Worm (Caenorhabditis elegans): ENCODE data around the gene flp-13.

Gene flp-13

ce11 chrIV:7698320-7698719, at the start of gene flp-13:
Gene flp-13 (minus strand): TSS chrIV:7698420.
- TF ChIP-seq nhr-19 (GFP tag; conservative IDR thresholded peaks at IDR 0.05) (no peak), ceh-90 (tag; optimal IDR thresholded peaks at IDR 0.05) (no peak), hlh-17 (GFP tag; optimal IDR thresholded peaks at IDR 0.05; ENCODE audit: borderline replicate concordance) (no peak), blmp-1 (tag; optimal IDR thresholded peaks at IDR 0.05) (no peak), ceh-88 (GFP tag; IDR thresholded peaks at IDR 0.05) (no peak), alr-1 (tag; optimal IDR thresholded peaks at IDR 0.05; ENCODE audit: borderline replicate concordance) (no peak), nhr-85 (tag) (no peak), nhr-20 (tag; optimal IDR thresholded peaks at IDR 0.05) (no peak), lin-35 (GFP tag; optimal IDR thresholded peaks at IDR 0.05) (no peak), fkh-4 (tag; optimal IDR thresholded peaks at IDR 0.05; ENCODE audit: borderline replicate concordance) (no peak), unc-62 (GFP tag; optimal IDR thresholded peaks at IDR 0.05) (no peak), sox-4 (tag; optimal IDR thresholded peaks at IDR 0.05) (no peak), dpl-1 (GFP tag; optimal IDR thresholded peaks at IDR 0.05) (no peak), isw-1 (GFP tag; IDR thresholded peaks at IDR 0.05) (no peak), snu-23 (GFP tag; optimal IDR thresholded peaks at IDR 0.05) (no peak), xbp-1 (tag; optimal IDR thresholded peaks at IDR 0.05) (no peak), egl-13 (tag; optimal IDR thresholded peaks at IDR 0.05) (no peak), nhr-28 (tag; optimal IDR thresholded peaks at IDR 0.05) (no peak)

DNA sequence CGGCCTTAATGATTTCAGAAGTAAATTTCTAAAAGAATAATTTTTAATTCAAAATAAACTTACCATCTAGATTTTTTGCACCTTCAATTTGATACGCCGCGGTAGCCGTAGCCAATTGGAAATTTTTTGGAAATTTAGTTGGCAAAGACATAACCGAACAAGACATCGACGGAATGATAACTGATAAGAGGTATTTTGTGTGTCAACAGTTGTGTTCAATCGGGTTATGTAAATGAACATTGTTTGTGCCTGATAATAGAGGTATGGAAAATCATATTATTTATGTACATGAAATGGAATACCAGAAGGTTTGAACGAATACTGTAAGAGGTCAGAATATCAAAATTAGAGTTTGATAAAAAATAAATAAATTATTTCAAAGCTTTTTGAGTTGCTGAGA, 49.6 kb upstream of the flp-13 start, which contains the start of gene klo-1:
Gene klo-1 (minus strand): TSS at position 388 of the 400 bp plus-strand sequence.
- peak; percentile 49 for TF ChIP-seq elt-2 (tag; optimal IDR thresholded peaks at IDR 0.05)
- no peak for TF ChIP-seq nhr-77 (tag; optimal IDR thresholded peaks at IDR 0.05)

- TF ChIP-seq ztf-4 (tag; optimal IDR thresholded peaks at IDR 0.05) (no peak), mef-2 (tag; optimal IDR thresholded peaks at IDR 0.05) (no peak), efl-1 (optimal IDR thresholded peaks at IDR 0.05) (no peak), efl-1 (GFP tag; optimal IDR thresholded peaks at IDR 0.05 in 1 of 2) (no peak), fos-1 (tag; optimal IDR thresholded peaks at IDR 0.05) (no peak)
Measured at ce11 chrIV:7743539-7743938, 45.3 kb upstream of the flp-13 start, which contains the start of gene npr-35. Gene npr-35 (plus strand): TSS chrIV:7743839.

ce11 chrIV:7736616-7737015, 38.4 kb upstream of the flp-13 start:
- TF ChIP-seq pax-3 (tag; optimal IDR thresholded peaks at IDR 0.05) (no peak), blmp-1 (tag; optimal IDR thresholded peaks at IDR 0.05) (no peak), ceh-8 (GFP tag; optimal IDR thresholded peaks at IDR 0.05) (no peak), mef-2 (tag; optimal IDR thresholded peaks at IDR 0.05) (no peak), lin-14 (GFP tag; optimal IDR thresholded peaks at IDR 0.05) (peak; percentile 66), nhr-85 (tag) (no peak), egl-13 (tag; optimal IDR thresholded peaks at IDR 0.05) (no peak), nhr-19 (GFP tag; conservative IDR thresholded peaks at IDR 0.05) (no peak), isw-1 (GFP tag; IDR thresholded peaks at IDR 0.05) (no peak), dpl-1 (GFP tag; optimal IDR thresholded peaks at IDR 0.05) (no peak), F16B12.6 (tag; optimal IDR thresholded peaks at IDR 0.05) (no peak), tbx-2 (tag; optimal IDR thresholded peaks at IDR 0.05) (peak; percentile 39), elt-3 (tag; optimal IDR thresholded peaks at IDR 0.05) (no peak), aha-1 (tag; optimal IDR thresholded peaks at IDR 0.05) (no peak)

- TF ChIP-seq nhr-47 (tag; optimal IDR thresholded peaks at IDR 0.05) (no peak), unc-98 (GFP tag; IDR thresholded peaks at IDR 0.05) (no peak), lin-13 (GFP tag; optimal IDR thresholded peaks at IDR 0.05) (no peak), sox-4 (tag; optimal IDR thresholded peaks at IDR 0.05) (no peak), unc-130 (tag; optimal IDR thresholded peaks at IDR 0.05) (no peak), nhr-237 (tag; optimal IDR thresholded peaks at IDR 0.05) (no peak), nhr-85 (tag) (no peak), mab-9 (GFP tag; IDR thresholded peaks at IDR 0.05) (no peak), skn-1 (tag; optimal IDR thresholded peaks at IDR 0.05) (no peak), unc-62 (GFP tag; optimal IDR thresholded peaks at IDR 0.05) (no peak), snpc-4 (tag; optimal IDR thresholded peaks at IDR 0.05) (no peak), nhr-28 (tag; optimal IDR thresholded peaks at IDR 0.05) (no peak), snu-23 (GFP tag; optimal IDR thresholded peaks at IDR 0.05) (no peak), mef-2 (tag; optimal IDR thresholded peaks at IDR 0.05) (no peak), elt-2 (tag; optimal IDR thresholded peaks at IDR 0.05) (no peak), efl-1 (optimal IDR thresholded peaks at IDR 0.05) (no peak), efl-1 (GFP tag; optimal IDR thresholded peaks at IDR 0.05 in 1 of 2) (no peak), ama-1 (optimal IDR thresholded peaks at IDR 0.05) (no peak)
Measured at ce11 chrIV:7734619-7735018, 36.4 kb upstream of the flp-13 start, which contains the start of gene clx-1. Gene clx-1 (plus strand): TSS chrIV:7734648.
